Fruit fly (Drosophila melanogaster) whole organism, embryonic: ENCODE data around the gene CG31141.

Experiments used
- Aef1 ChIP-seq: fragments of 200-800 bp; sonication (Bioruptor generic); IDR thresholded peaks from 3 replicates; pipeline ENCODE4 v1.3.6; 2022; ENCODE audit warnings: missing biosample characterization, missing genetic modification characterization
- Awh ChIP-seq: fragments of 200-800 bp; sonication (Bioruptor generic); IDR thresholded peaks from 2 replicates; pipeline ENCODE4, ENCODE4 v1.3.6; 2022; ENCODE audit warnings: missing biosample characterization, missing genetic modification characterization
- Bteb2 ChIP-seq: fragments of 200-800 bp; sonication (Bioruptor generic); optimal IDR thresholded peaks from 2 replicates; lab custom pipeline; 2016; ENCODE audit warnings: missing biosample characterization, missing genetic modification characterization
- CG11093 ChIP-seq: fragments of 200-800 bp; sonication (Bioruptor generic); IDR thresholded peaks from 3 replicates; pipeline ENCODE4 v1.3.6; 2022; ENCODE audit warnings: missing biosample characterization, missing genetic modification characterization
- CG11695 ChIP-seq: fragments of 200-800 bp; sonication (Bioruptor generic); IDR thresholded peaks from 3 replicates; pipeline ENCODE4 v1.3.6; 2022; ENCODE audit warnings: missing biosample characterization, missing genetic modification characterization
- CG17328 ChIP-seq: fragments of 200-800 bp; sonication (Bioruptor generic); IDR thresholded peaks from 2 replicates; pipeline ENCODE4 v1.3.6; 2022; ENCODE audit warnings: missing biosample characterization, missing genetic modification characterization
- CG17829 ChIP-seq: fragments of 200-800 bp; optimal IDR thresholded peaks from 2 replicates; lab custom pipeline; 2019; ENCODE audit warnings: missing biosample characterization, mild to moderate bottlenecking, missing genetic modification characterization, moderate library complexity
- CG2129 ChIP-seq: fragments of 200-800 bp; sonication (Bioruptor generic); IDR thresholded peaks from 2 replicates; pipeline ENCODE4 v1.3.6; 2022; ENCODE audit warnings: missing biosample characterization, missing genetic modification characterization; ENCODE audit not compliant: partially characterized antibody
- CG2889 ChIP-seq: fragments of 200-800 bp; sonication (Bioruptor generic); IDR thresholded peaks from 3 replicates; pipeline ENCODE4 v1.3.6; 2022; ENCODE audit warnings: missing biosample characterization, missing genetic modification characterization
- CG31388 ChIP-seq: fragments of 200-800 bp; sonication (Bioruptor generic); optimal IDR thresholded peaks from 2 replicates; lab custom pipeline; 2016; ENCODE audit warnings: missing biosample characterization, missing genetic modification characterization
- CG33557 ChIP-seq: fragments of 200-800 bp; sonication (Bioruptor generic); optimal IDR thresholded peaks from 2 replicates; lab custom pipeline; 2019; ENCODE audit warnings: missing biosample characterization, mild to moderate bottlenecking, missing genetic modification characterization, moderate library complexity
- CG3847 ChIP-seq: fragments of 200-800 bp; sonication (Bioruptor generic); IDR thresholded peaks from 2 replicates; pipeline ENCODE4 v1.3.6; 2022; ENCODE audit warnings: missing biosample characterization, missing genetic modification characterization
- CG4404 ChIP-seq: fragments of 200-800 bp; sonication (Bioruptor generic); IDR thresholded peaks from 2 replicates; pipeline ENCODE4 v1.3.6; 2022; ENCODE audit warnings: missing biosample characterization, missing genetic modification characterization
- CG4820 ChIP-seq: fragments of 200-800 bp; sonication (Bioruptor generic); optimal IDR thresholded peaks from 3 replicates; lab custom pipeline; 2016; ENCODE audit warnings: missing biosample characterization, missing genetic modification characterization
- CG6765 ChIP-seq: fragments of 200-800 bp; sonication (Bioruptor generic); optimal IDR thresholded peaks from 3 replicates; lab custom pipeline; 2017; ENCODE audit warnings: missing biosample characterization, mild to moderate bottlenecking, missing genetic modification characterization
- CG8359 ChIP-seq: fragments of 200-800 bp; sonication (Bioruptor generic); optimal IDR thresholded peaks from 2 replicates; lab custom pipeline; 2017; ENCODE audit warnings: missing biosample characterization, mild to moderate bottlenecking, missing genetic modification characterization, borderline replicate concordance
- Chrac-16 ChIP-seq: fragments of 200-800 bp; sonication (Bioruptor generic); optimal IDR thresholded peaks from 3 replicates; lab custom pipeline; 2016; ENCODE audit warnings: missing biosample characterization, missing genetic modification characterization
- E2f2 ChIP-seq: fragments of 200-800 bp; sonication (Bioruptor generic); IDR thresholded peaks from 2 replicates; pipeline ENCODE4 v1.3.6; 2022; ENCODE audit warnings: missing biosample characterization, missing genetic modification characterization
- HmgD ChIP-seq: fragments of 200-800 bp; sonication (Bioruptor generic); optimal IDR thresholded peaks from 3 replicates; lab custom pipeline; 2016; ENCODE audit warnings: missing biosample characterization, missing genetic modification characterization
- Hr51 ChIP-seq, 2 experiments: fragments of 200-800 bp; sonication (Bioruptor generic); optimal IDR thresholded peaks; 2 replicates in 1 of 2; 3 replicates in 1 of 2; lab custom pipeline; 2016 to 2018; ENCODE audit warnings: missing biosample characterization in 2 of 2, missing genetic modification characterization in 2 of 2, mild to moderate bottlenecking in 1 of 2, moderate library complexity in 1 of 2
- Kr ChIP-seq: fragments of 200-800 bp; sonication (Bioruptor generic); optimal IDR thresholded peaks from 2 replicates; lab custom pipeline; 2017; ENCODE audit warnings: missing biosample characterization, mild to moderate bottlenecking, missing genetic modification characterization
- MTF-1 ChIP-seq: fragments of 200-800 bp; sonication (Bioruptor generic); optimal IDR thresholded peaks from 2 replicates; lab custom pipeline; 2018; ENCODE audit warnings: missing biosample characterization, mild to moderate bottlenecking, missing genetic modification characterization, borderline replicate concordance
- Med ChIP-seq: fragments of 200-800 bp; sonication (Bioruptor generic); peaks from one replicate; lab custom pipeline; 2016; ENCODE audit warnings: missing biosample characterization, missing genetic modification characterization, mild to moderate bottlenecking, inconsistent platforms, moderate library complexity
- PHDP ChIP-seq: fragments of 200-800 bp; sonication (Bioruptor generic); optimal IDR thresholded peaks from 3 replicates; lab custom pipeline; 2018; ENCODE audit warnings: missing biosample characterization, mild to moderate bottlenecking, missing genetic modification characterization, moderate library complexity
- Pdp1 ChIP-seq, 2 experiments: fragments of 200-800 bp; sonication (Bioruptor generic); optimal IDR thresholded peaks; 3 replicates each; lab custom pipeline; 2016; ENCODE audit warnings: missing biosample characterization in 2 of 2, missing genetic modification characterization in 2 of 2, mild to moderate bottlenecking in 1 of 2, moderate library complexity in 1 of 2
- Ptx1 ChIP-seq: fragments of 200-800 bp; sonication (Bioruptor generic); IDR thresholded peaks from 2 replicates; pipeline ENCODE4 v1.3.6; 2022; ENCODE audit warnings: missing biosample characterization, missing genetic modification characterization
- Side ChIP-seq: fragments of 200-800 bp; sonication (Bioruptor generic); optimal IDR thresholded peaks from 2 replicates; lab custom pipeline; 2016; ENCODE audit warnings: missing biosample characterization, missing genetic modification characterization
- al ChIP-seq: fragments of 200-800 bp; sonication (Bioruptor generic); IDR thresholded peaks from 2 replicates; pipeline ENCODE4 v1.3.6; 2022; ENCODE audit warnings: missing biosample characterization, missing genetic modification characterization
- bcd ChIP-seq: fragments of 200-800 bp; sonication (Bioruptor generic); optimal IDR thresholded peaks from 2 replicates; lab custom pipeline; 2017; ENCODE audit warnings: missing biosample characterization, mild to moderate bottlenecking, missing genetic modification characterization
- cad ChIP-seq: fragments of >200 bp; optimal IDR thresholded peaks from 2 replicates; lab custom pipeline; 2017; ENCODE audit warnings: missing biosample characterization, missing genetic modification characterization
- ci ChIP-seq: fragments of 200-800 bp; sonication (Bioruptor generic); IDR thresholded peaks from 3 replicates; pipeline ENCODE4 v1.3.6; 2022; ENCODE audit warnings: missing biosample characterization, missing genetic modification characterization
- dati ChIP-seq: fragments of 200-800 bp; sonication (Bioruptor generic); IDR thresholded peaks from 2 replicates; pipeline ENCODE4 v1.3.6; 2022; ENCODE audit warnings: missing biosample characterization, missing genetic modification characterization
- dmrt99B ChIP-seq: fragments of 200-800 bp; sonication (Bioruptor generic); optimal IDR thresholded peaks from 2 replicates; lab custom pipeline; 2018; ENCODE audit warnings: missing biosample characterization, mild to moderate bottlenecking, missing genetic modification characterization, moderate library complexity
- fd3F ChIP-seq: fragments of 200-800 bp; sonication (Bioruptor generic); optimal IDR thresholded peaks from 2 replicates; lab custom pipeline; 2018; ENCODE audit warnings: missing biosample characterization, mild to moderate bottlenecking, missing genetic modification characterization, moderate library complexity
- fd64A ChIP-seq: fragments of 200-800 bp; sonication (Bioruptor generic); optimal IDR thresholded peaks from 3 replicates; lab custom pipeline; 2018; ENCODE audit warnings: missing biosample characterization, mild to moderate bottlenecking, missing genetic modification characterization
- jing ChIP-seq: fragments of 200-800 bp; sonication (Bioruptor generic); optimal IDR thresholded peaks from 2 replicates; lab custom pipeline; 2018; ENCODE audit warnings: missing biosample characterization, mild to moderate bottlenecking, missing genetic modification characterization
- knrl ChIP-seq: fragments of 200-800 bp; sonication (Bioruptor generic); IDR thresholded peaks from 3 replicates; pipeline ENCODE4 v1.3.6; 2022; ENCODE audit warnings: missing biosample characterization, missing genetic modification characterization; ENCODE audit not compliant: partially characterized antibody
- lilli ChIP-seq: fragments of 200-800 bp; sonication (Bioruptor generic); optimal IDR thresholded peaks from 3 replicates; lab custom pipeline; 2016; ENCODE audit warnings: missing biosample characterization, missing genetic modification characterization
- lmd ChIP-seq: fragments of 200-800 bp; sonication (Bioruptor generic); IDR thresholded peaks from 2 replicates; pipeline ENCODE4 v1.3.6; 2022; ENCODE audit warnings: missing biosample characterization, missing genetic modification characterization
- oc ChIP-seq: fragments of 200-800 bp; sonication (Bioruptor generic); optimal IDR thresholded peaks from 2 replicates; lab custom pipeline; 2018; ENCODE audit warnings: missing biosample characterization, mild to moderate bottlenecking, missing genetic modification characterization, moderate library complexity
- org-1 ChIP-seq: fragments of 200-800 bp; sonication (Bioruptor generic); optimal IDR thresholded peaks from 2 replicates; lab custom pipeline; 2017; ENCODE audit warnings: missing biosample characterization, missing genetic modification characterization
- prd ChIP-seq, 3 experiments: fragments of >200 bp in 2 of 3; fragments of 200-800 bp in 1 of 3; sonication (Bioruptor generic) in 1 of 3; optimal IDR thresholded peaks in 2 of 3; IDR thresholded peaks in 1 of 3; 2 replicates in 2 of 3; 3 replicates in 1 of 3; pipeline versions ENCODE4 v1.3.6 to Lab custom; 2017 to 2022; ENCODE audit warnings: missing biosample characterization in 1 of 3, missing genetic modification characterization in 1 of 3
- scrt ChIP-seq: fragments of 200-800 bp; sonication (Bioruptor generic); optimal IDR thresholded peaks from 2 replicates; lab custom pipeline; 2018; ENCODE audit warnings: missing biosample characterization, mild to moderate bottlenecking, missing genetic modification characterization, moderate library complexity
- sens ChIP-seq: fragments of 200-800 bp; sonication (Bioruptor generic); peaks from one replicate; lab custom pipeline; 2016; ENCODE audit warnings: missing biosample characterization, missing genetic modification characterization
- sna ChIP-seq: fragments of 200-800 bp; sonication (Bioruptor generic); IDR thresholded peaks from 2 replicates; pipeline ENCODE4 v1.3.6; 2022; ENCODE audit warnings: missing biosample characterization, missing genetic modification characterization; ENCODE audit not compliant: partially characterized antibody
- tap ChIP-seq: fragments of 200-800 bp; optimal IDR thresholded peaks from 3 replicates; lab custom pipeline; 2019; ENCODE audit warnings: missing biosample characterization, mild to moderate bottlenecking, missing genetic modification characterization, moderate library complexity
- tio ChIP-seq: fragments of 200-800 bp; sonication (Bioruptor generic); optimal IDR thresholded peaks from 2 replicates; lab custom pipeline; 2017; ENCODE audit warnings: missing biosample characterization, missing genetic modification characterization, inconsistent platforms
- toy ChIP-seq: fragments of 200-800 bp; sonication (Bioruptor generic); IDR thresholded peaks from 2 replicates; pipeline ENCODE4 v1.3.6; 2022; ENCODE audit warnings: missing biosample characterization, missing genetic modification characterization
- usp ChIP-seq: fragments of >200 bp; optimal IDR thresholded peaks from 2 replicates; lab custom pipeline; 2017; ENCODE audit warnings: missing biosample characterization, missing genetic modification characterization

Gene CG31141

DNA sequence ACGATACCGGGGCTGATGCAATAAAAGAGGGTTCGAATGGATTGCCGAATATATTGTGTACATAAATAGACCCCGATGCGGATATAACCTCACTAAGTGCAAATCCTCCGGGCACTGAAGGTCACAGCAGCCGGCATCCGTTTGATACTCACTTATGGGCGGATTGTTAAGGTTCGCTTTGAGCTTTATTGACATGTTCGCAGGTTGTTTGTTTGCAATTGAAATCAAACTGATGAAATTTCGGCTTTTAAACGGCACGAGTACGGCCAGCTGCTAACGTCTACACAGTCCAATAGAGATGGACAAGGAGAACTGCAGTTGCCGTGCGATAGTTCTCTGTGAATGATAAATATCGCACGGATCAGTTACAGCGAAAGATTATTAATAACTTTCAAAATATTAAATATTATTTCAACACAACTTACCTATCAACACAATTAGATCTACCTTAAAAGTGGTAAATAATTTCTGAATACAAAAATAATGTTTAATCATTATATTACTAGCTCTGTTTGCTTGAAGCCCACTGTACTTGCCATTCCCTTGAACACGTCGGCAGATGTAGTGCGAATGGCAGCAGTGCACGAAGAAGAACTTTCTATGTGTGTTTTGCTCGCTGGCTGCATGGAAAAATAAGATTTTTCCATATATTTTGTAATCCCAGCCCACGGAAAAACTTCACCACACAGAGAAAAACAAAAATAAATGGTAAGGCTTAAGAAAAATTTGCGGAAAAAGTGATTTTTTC lies 35.2 kb downstream of the CG31141 start, which contains the start of the genes GluProRS and AP-1sigma (continued):
- peak; percentile 95 for TF ChIP-seq lilli (GFP tag; lab: Kevin White, UChicago)
- peak; percentile 77 for TF ChIP-seq org-1 (GFP tag; lab: Kevin White, UChicago)
- no peak for TF ChIP-seq usp (GFP tag; lab: Kevin White, UChicago)
- TF ChIP-seq CG2129 (GFP tag; lab: Robert Waterston, UW), result peak; percentile 94
- TF ChIP-seq tio, result peak; percentile 87
- TF ChIP-seq CG11093 (GFP tag; lab: Robert Waterston, UW), result peak; percentile 95
- peak; percentile 96 for TF ChIP-seq CG4404 (GFP tag; lab: Robert Waterston, UW)
- no peak for TF ChIP-seq cad (GFP tag; lab: Kevin White, UChicago)
- peak; percentile 74 for TF ChIP-seq jing (GFP tag; lab: Kevin White, UChicago)
- TF ChIP-seq lmd (GFP tag; lab: Robert Waterston, UW), result peak; percentile 97
- peak; percentile 92 for TF ChIP-seq CG2889 (GFP tag; lab: Robert Waterston, UW)
- peak; percentile 97 for TF ChIP-seq sens (GFP tag; lab: Kevin White, UChicago)
- TF ChIP-seq bcd (GFP tag; lab: Kevin White, UChicago), result peak; percentile 92
- peak; percentile 89 for TF ChIP-seq CG17829 (tag; lab: Kevin White, UChicago)
- TF ChIP-seq dmrt99B (tag; lab: Kevin White, UChicago), result peak; percentile 87
- TF ChIP-seq dati (GFP tag; lab: Robert Waterston, UW), result peak; percentile 84
- TF ChIP-seq PHDP (tag; lab: Kevin White, UChicago), result peak; percentile 87
- peak; percentile 92 for TF ChIP-seq CG4820 (GFP tag; lab: Kevin White, UChicago)
- peak; percentile 78 for TF ChIP-seq CG33557 (GFP tag; lab: Kevin White, UChicago)
- peak; percentile 49 for TF ChIP-seq CG6765 (GFP tag; lab: Kevin White, UChicago)
- no peak for TF ChIP-seq Kr (GFP tag; lab: Kevin White, UChicago)
- TF ChIP-seq toy (GFP tag; lab: Robert Waterston, UW), result peak; percentile 88
- peak; percentile 77 to 92 for TF ChIP-seq Pdp1 (GFP tag; optimal IDR thresholded peaks at IDR 0.05; lab: Kevin White, UChicago)
- TF ChIP-seq CG31388 (GFP tag; lab: Kevin White, UChicago), result peak; percentile 82
- TF ChIP-seq E2f2 (GFP tag; lab: Robert Waterston, UW), result peak; percentile 69
- TF ChIP-seq Side, result peak; percentile 60
- TF ChIP-seq Hr51 (GFP tag; optimal IDR thresholded peaks at IDR 0.05; lab: Kevin White, UChicago), result peak; percentile 84 to 88
- TF ChIP-seq ci (GFP tag; lab: Robert Waterston, UW), result peak; percentile 96
- TF ChIP-seq Med, result peak; percentile 98
- TF ChIP-seq prd (optimal IDR thresholded peaks at IDR 0.05; lab: Kevin White, UChicago), result no peak
- TF ChIP-seq prd (GFP tag; IDR thresholded peaks at IDR 0.05; lab: Robert Waterston, UW), result peak; percentile 98
- TF ChIP-seq oc (tag; lab: Kevin White, UChicago), result no peak
- TF ChIP-seq knrl (GFP tag; lab: Robert Waterston, UW), result peak; percentile 97
- peak; percentile 76 for TF ChIP-seq Bteb2 (GFP tag; lab: Kevin White, UChicago)
- no peak for TF ChIP-seq fd64A (GFP tag; lab: Kevin White, UChicago)
- TF ChIP-seq Chrac-16 (GFP tag; lab: Kevin White, UChicago), result peak; percentile 92
- peak; percentile 94 for TF ChIP-seq al (GFP tag; lab: Robert Waterston, UW)
- TF ChIP-seq Ptx1 (GFP tag; lab: Robert Waterston, UW), result peak; percentile 99
- peak; percentile 85 for TF ChIP-seq HmgD (GFP tag; lab: Kevin White, UChicago)
- TF ChIP-seq tap, result peak; percentile 74
- TF ChIP-seq CG11695 (GFP tag; lab: Robert Waterston, UW), result peak; percentile 92
- peak; percentile 59 for TF ChIP-seq MTF-1 (GFP tag; lab: Kevin White, UChicago)
- peak; percentile 96 for TF ChIP-seq CG3847 (GFP tag; lab: Robert Waterston, UW)
- peak; percentile 95 for TF ChIP-seq Aef1 (GFP tag; lab: Robert Waterston, UW)
- TF ChIP-seq CG17328 (GFP tag; lab: Robert Waterston, UW), result peak; percentile 95
- peak; percentile 94 for TF ChIP-seq sna
- TF ChIP-seq fd3F (GFP tag; lab: Kevin White, UChicago), result peak; percentile 84
- peak; percentile 58 for TF ChIP-seq CG8359 (GFP tag; lab: Kevin White, UChicago)
- peak; percentile 93 for TF ChIP-seq Awh (GFP tag; lab: Robert Waterston, UW)
- peak; percentile 77 for TF ChIP-seq scrt (GFP tag; lab: Kevin White, UChicago)
